Worm (Caenorhabditis elegans): ENCODE results near the gene ift-43.

DNA sequence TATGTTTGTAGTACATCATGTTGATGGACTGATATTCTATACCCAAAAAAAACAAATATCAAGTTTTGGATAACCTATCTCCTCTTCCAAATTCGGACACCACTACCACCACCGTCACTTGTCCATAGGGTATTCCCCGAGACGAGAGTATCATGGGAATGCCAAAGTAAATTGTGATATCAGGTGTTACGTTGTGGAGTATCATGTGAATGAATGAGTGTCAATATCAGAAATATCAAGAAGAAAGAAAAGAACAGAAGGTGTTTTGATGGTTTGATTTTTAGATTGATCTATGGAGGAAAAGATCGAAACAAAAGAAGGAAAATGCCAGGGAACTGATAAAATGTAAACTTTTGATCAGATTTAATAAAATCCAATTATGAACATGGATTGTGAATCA lies 37.7 kb upstream of the ift-43 start:
- no peak for TF ChIP-seq sptf-2 (GFP tag; optimal IDR thresholded peaks at IDR 0.05)
- TF ChIP-seq athp-1 (tag; optimal IDR thresholded peaks at IDR 0.05), result no peak
- TF ChIP-seq lir-1 (GFP tag; conservative IDR thresholded peaks at IDR 0.05), result no peak
- no peak for TF ChIP-seq rpc-1 (optimal IDR thresholded peaks at IDR 0.05)
- TF ChIP-seq rpc-1 (tag; optimal IDR thresholded peaks at IDR 0.05), result no peak
- TF ChIP-seq sdz-38 (tag; optimal IDR thresholded peaks at IDR 0.05), result no peak
- no peak for TF ChIP-seq pbrm-1 (GFP tag; IDR thresholded peaks at IDR 0.05)
- no peak for TF ChIP-seq ets-4 (GFP tag; optimal IDR thresholded peaks at IDR 0.05)
- no peak for TF ChIP-seq snpc-4 (GFP tag; optimal IDR thresholded peaks at IDR 0.05)
- peak in 2 of 4 experiments; percentile 21 to 64 for TF ChIP-seq snpc-4 (tag; optimal IDR thresholded peaks at IDR 0.05)
- no peak for TF ChIP-seq mcd-1 (GFP tag; IDR thresholded peaks at IDR 0.05)
- peak; percentile 41 for TF ChIP-seq atf-7 (tag; optimal IDR thresholded peaks at IDR 0.05)
- TF ChIP-seq unc-130 (GFP tag; optimal IDR thresholded peaks at IDR 0.05), result no peak
- TF ChIP-seq lin-35 (GFP tag; optimal IDR thresholded peaks at IDR 0.05), result no peak
- TF ChIP-seq B0336.3 (GFP tag; IDR thresholded peaks at IDR 0.05), result 0 out of 2 replicates have a peak, but pooled peaks have one; percentile 20
- TF ChIP-seq fkh-3 (tag; optimal IDR thresholded peaks at IDR 0.05), result no peak

Data from whole organism, young adult.